Fruit fly (Drosophila melanogaster) whole organism, embryonic: ENCODE data around the gene TTLL6B.

Experiments used
- Atf6 ChIP-seq: fragments of 200-800 bp; sonication (Bioruptor generic); IDR thresholded peaks from 2 replicates; pipeline ENCODE4 v1.3.6; 2022; ENCODE audit warnings: missing biosample characterization, missing genetic modification characterization
- B-H1 ChIP-seq: fragments of 200-800 bp; sonication (Bioruptor generic); IDR thresholded peaks from 3 replicates; pipeline ENCODE4 v1.3.6; 2022; ENCODE audit warnings: missing biosample characterization, missing genetic modification characterization
- B-H2 ChIP-seq: fragments of 200-800 bp; sonication (Bioruptor generic); optimal IDR thresholded peaks from 2 replicates; lab custom pipeline; 2018; ENCODE audit warnings: missing biosample characterization, mild to moderate bottlenecking, missing genetic modification characterization
- Bdp1 ChIP-seq: fragments of 200-800 bp; sonication (Bioruptor generic); optimal IDR thresholded peaks from 3 replicates; lab custom pipeline; 2016; ENCODE audit warnings: missing biosample characterization, missing genetic modification characterization
- CG10321 ChIP-seq: fragments of 200-800 bp; sonication (Bioruptor generic); IDR thresholded peaks from 2 replicates; pipeline ENCODE4 v1.3.6; 2022; ENCODE audit warnings: missing biosample characterization, missing genetic modification characterization
- CG14441 ChIP-seq: fragments of 200-800 bp; sonication (Bioruptor generic); IDR thresholded peaks from 2 replicates; pipeline ENCODE4 v1.3.6; 2022; ENCODE audit warnings: missing biosample characterization, missing genetic modification characterization
- CG14965 ChIP-seq: fragments of 200-800 bp; sonication (Bioruptor generic); optimal IDR thresholded peaks from 2 replicates; lab custom pipeline; 2016; ENCODE audit warnings: missing biosample characterization, missing genetic modification characterization, borderline replicate concordance
- CG15011 ChIP-seq: fragments of 200-800 bp; sonication (Bioruptor generic); optimal IDR thresholded peaks from 3 replicates; lab custom pipeline; 2018; ENCODE audit warnings: missing biosample characterization, mild to moderate bottlenecking, missing genetic modification characterization
- CG1602 ChIP-seq: fragments of 200-800 bp; sonication (Bioruptor generic); optimal IDR thresholded peaks from 3 replicates; lab custom pipeline; 2016; ENCODE audit warnings: missing biosample characterization, missing genetic modification characterization
- CG17829 ChIP-seq: fragments of 200-800 bp; optimal IDR thresholded peaks from 2 replicates; lab custom pipeline; 2019; ENCODE audit warnings: missing biosample characterization, mild to moderate bottlenecking, missing genetic modification characterization, moderate library complexity
- CG2199 ChIP-seq: fragments of 200-800 bp; sonication (Bioruptor generic); IDR thresholded peaks from 3 replicates; pipeline ENCODE4 v1.3.6; 2022; ENCODE audit warnings: missing biosample characterization, missing genetic modification characterization
- CG2678 ChIP-seq: fragments of 200-800 bp; sonication (Bioruptor generic); optimal IDR thresholded peaks from 3 replicates; lab custom pipeline; 2019; ENCODE audit warnings: missing biosample characterization, mild to moderate bottlenecking, missing genetic modification characterization, moderate library complexity
- CG3163 ChIP-seq: fragments of 200-800 bp; sonication (Bioruptor generic); optimal IDR thresholded peaks from 3 replicates; lab custom pipeline; 2016; ENCODE audit warnings: missing biosample characterization, missing genetic modification characterization
- CG3281 ChIP-seq: fragments of 200-800 bp; sonication (Bioruptor generic); optimal IDR thresholded peaks from 3 replicates; lab custom pipeline; 2017; ENCODE audit warnings: missing biosample characterization, mild to moderate bottlenecking, missing genetic modification characterization
- CG43689 ChIP-seq: fragments of 200-800 bp; sonication (Bioruptor generic); IDR thresholded peaks from 2 replicates; pipeline ENCODE4 v1.3.6; 2022; ENCODE audit warnings: missing biosample characterization, missing genetic modification characterization
- CG6813 ChIP-seq: fragments of 200-800 bp; sonication (Bioruptor generic); optimal IDR thresholded peaks from 2 replicates; lab custom pipeline; 2017; ENCODE audit warnings: missing biosample characterization, missing genetic modification characterization, mild to moderate bottlenecking, moderate library complexity, missing genetic modification reagents
- CG9437 ChIP-seq: fragments of 200-800 bp; sonication (Bioruptor generic); optimal IDR thresholded peaks from 2 replicates; lab custom pipeline; 2018; ENCODE audit warnings: missing biosample characterization, mild to moderate bottlenecking, missing genetic modification characterization
- Dad ChIP-seq: fragments of 200-800 bp; sonication (Bioruptor generic); optimal IDR thresholded peaks from 3 replicates; lab custom pipeline; 2016; ENCODE audit warnings: missing biosample characterization, missing genetic modification characterization
- Dfd ChIP-seq, 2 experiments: fragments of >200 bp; optimal IDR thresholded peaks; 2 replicates each; lab custom pipeline; 2017; ENCODE audit warnings: missing biosample characterization in 2 of 2, missing genetic modification characterization in 2 of 2
- ERR ChIP-seq: fragments of 200-800 bp; sonication (Bioruptor generic); optimal IDR thresholded peaks from 2 replicates; lab custom pipeline; 2016; ENCODE audit warnings: missing biosample characterization, missing genetic modification characterization
- Ets65A ChIP-seq: fragments of 200-800 bp; sonication (Bioruptor generic); peaks from one replicate; lab custom pipeline; 2016; ENCODE audit warnings: missing biosample characterization, missing genetic modification characterization
- Fer3 ChIP-seq: fragments of 200-800 bp; sonication (Bioruptor generic); optimal IDR thresholded peaks from 2 replicates; lab custom pipeline; 2018; ENCODE audit warnings: missing biosample characterization, mild to moderate bottlenecking, missing genetic modification characterization, moderate library complexity
- HmgZ ChIP-seq: fragments of 200-800 bp; sonication (Bioruptor generic); optimal IDR thresholded peaks from 2 replicates; lab custom pipeline; 2018; ENCODE audit warnings: missing biosample characterization, mild to moderate bottlenecking, missing genetic modification characterization
- Hsf ChIP-seq: fragments of 200-800 bp; sonication (Bioruptor generic); optimal IDR thresholded peaks from 3 replicates; lab custom pipeline; 2016; ENCODE audit warnings: missing biosample characterization, missing genetic modification characterization
- NK7.1 ChIP-seq: fragments of 200-800 bp; sonication (Bioruptor generic); optimal IDR thresholded peaks from 3 replicates; lab custom pipeline; 2016; ENCODE audit warnings: missing biosample characterization, missing genetic modification characterization
- Sox102F ChIP-seq: fragments of 200-800 bp; sonication (Bioruptor generic); optimal IDR thresholded peaks from 2 replicates; lab custom pipeline; 2018; ENCODE audit warnings: missing biosample characterization, mild to moderate bottlenecking, missing genetic modification characterization, moderate library complexity
- Vsx1 ChIP-seq: fragments of 200-800 bp; sonication (Bioruptor generic); optimal IDR thresholded peaks from 2 replicates; lab custom pipeline; 2017; ENCODE audit warnings: missing biosample characterization, mild to moderate bottlenecking, missing genetic modification characterization, missing genetic modification reagents
- aop ChIP-seq: fragments of 200-800 bp; sonication (Bioruptor generic); IDR thresholded peaks from 2 replicates; pipeline ENCODE4 v1.3.6; 2022; ENCODE audit warnings: missing biosample characterization, missing genetic modification characterization
- ap ChIP-seq: fragments of 200-800 bp; sonication (Bioruptor generic); IDR thresholded peaks from 2 replicates; pipeline ENCODE4 v1.3.6; 2022; ENCODE audit warnings: missing biosample characterization, missing genetic modification characterization
- bcd ChIP-seq: fragments of 200-800 bp; sonication (Bioruptor generic); optimal IDR thresholded peaks from 2 replicates; lab custom pipeline; 2017; ENCODE audit warnings: missing biosample characterization, mild to moderate bottlenecking, missing genetic modification characterization
- cg ChIP-seq: fragments of 200-800 bp; sonication (Bioruptor generic); optimal IDR thresholded peaks from 3 replicates; lab custom pipeline; 2019; ENCODE audit warnings: missing biosample characterization, mild to moderate bottlenecking, missing genetic modification characterization, moderate library complexity
- chm ChIP-seq: fragments of 200-800 bp; sonication (Bioruptor generic); IDR thresholded peaks from 2 replicates; pipeline ENCODE4 v1.3.6; 2022; ENCODE audit warnings: missing biosample characterization, missing genetic modification characterization
- chn ChIP-seq: fragments of 200-800 bp; sonication (Bioruptor generic); optimal IDR thresholded peaks from 2 replicates; lab custom pipeline; 2016; ENCODE audit warnings: missing biosample characterization, missing genetic modification characterization
- crp ChIP-seq, 2 experiments: fragments of 200-800 bp; sonication (Bioruptor generic); optimal IDR thresholded peaks; 2 replicates in 1 of 2; 3 replicates in 1 of 2; lab custom pipeline; 2017; ENCODE audit warnings: missing biosample characterization in 2 of 2, missing genetic modification characterization in 2 of 2, mild to moderate bottlenecking in 1 of 2, moderate library complexity in 1 of 2
- ems ChIP-seq: fragments of 200-800 bp; sonication (Bioruptor generic); optimal IDR thresholded peaks from 3 replicates; lab custom pipeline; 2016; ENCODE audit warnings: missing biosample characterization, missing genetic modification characterization
- eyg ChIP-seq: fragments of 200-800 bp; sonication (Bioruptor generic); optimal IDR thresholded peaks from 3 replicates; lab custom pipeline; 2016; ENCODE audit warnings: missing biosample characterization, missing genetic modification characterization
- fd3F ChIP-seq: fragments of 200-800 bp; sonication (Bioruptor generic); optimal IDR thresholded peaks from 2 replicates; lab custom pipeline; 2018; ENCODE audit warnings: missing biosample characterization, mild to moderate bottlenecking, missing genetic modification characterization, moderate library complexity
- fd96Cb ChIP-seq: fragments of 200-800 bp; sonication (Bioruptor generic); optimal IDR thresholded peaks from 2 replicates; lab custom pipeline; 2018; ENCODE audit warnings: missing biosample characterization, mild to moderate bottlenecking, missing genetic modification characterization, moderate library complexity
- gcm ChIP-seq: fragments of 200-800 bp; sonication (Bioruptor generic); optimal IDR thresholded peaks from 2 replicates; lab custom pipeline; 2019; ENCODE audit warnings: missing biosample characterization, mild to moderate bottlenecking, missing genetic modification characterization, moderate library complexity
- hbn ChIP-seq: fragments of 200-800 bp; sonication (Bioruptor generic); IDR thresholded peaks from 2 replicates; pipeline ENCODE4 v1.3.6; 2022; ENCODE audit warnings: missing biosample characterization, missing genetic modification characterization; ENCODE audit not compliant: partially characterized antibody
- knrl ChIP-seq: fragments of 200-800 bp; sonication (Bioruptor generic); IDR thresholded peaks from 3 replicates; pipeline ENCODE4 v1.3.6; 2022; ENCODE audit warnings: missing biosample characterization, missing genetic modification characterization; ENCODE audit not compliant: partially characterized antibody
- lbe ChIP-seq: fragments of 200-800 bp; sonication (Bioruptor generic); optimal IDR thresholded peaks from 2 replicates; lab custom pipeline; 2016; ENCODE audit warnings: missing biosample characterization, mild to moderate bottlenecking, missing genetic modification characterization
- p53 ChIP-seq: fragments of 200-800 bp; sonication (Bioruptor generic); optimal IDR thresholded peaks from 2 replicates; lab custom pipeline; 2016; ENCODE audit warnings: missing biosample characterization, missing genetic modification characterization
- pb ChIP-seq: fragments of 200-800 bp; sonication (Bioruptor generic); optimal IDR thresholded peaks from 3 replicates; lab custom pipeline; 2016; ENCODE audit warnings: missing biosample characterization, missing genetic modification characterization
- pfk ChIP-seq: fragments of 200-800 bp; sonication (Bioruptor generic); optimal IDR thresholded peaks from 2 replicates; lab custom pipeline; 2018; ENCODE audit warnings: missing biosample characterization, mild to moderate bottlenecking, missing genetic modification characterization, moderate library complexity
- rib ChIP-seq: fragments of 200-800 bp; sonication (Bioruptor generic); IDR thresholded peaks from 2 replicates; pipeline ENCODE4 v1.3.6; 2022; ENCODE audit warnings: missing biosample characterization, missing genetic modification characterization
- row ChIP-seq: fragments of 200-800 bp; sonication (Bioruptor generic); IDR thresholded peaks from 3 replicates; pipeline ENCODE4 v1.3.6; 2022; ENCODE audit warnings: missing biosample characterization, missing genetic modification characterization
- seq ChIP-seq: fragments of 200-800 bp; sonication (Bioruptor generic); IDR thresholded peaks from 2 replicates; pipeline ENCODE4 v1.3.6; 2022; ENCODE audit warnings: missing biosample characterization, missing genetic modification characterization
- sr ChIP-seq: fragments of 200-800 bp; sonication (Bioruptor generic); IDR thresholded peaks from 3 replicates; pipeline ENCODE4 v1.3.6; 2022; ENCODE audit warnings: missing biosample characterization, missing genetic modification characterization
- tx ChIP-seq: fragments of 200-800 bp; sonication (Bioruptor generic); optimal IDR thresholded peaks from 2 replicates; lab custom pipeline; 2016; ENCODE audit warnings: missing biosample characterization, missing genetic modification characterization
- unpg ChIP-seq: fragments of 200-800 bp; sonication (Bioruptor generic); optimal IDR thresholded peaks from 3 replicates; lab custom pipeline; 2018; ENCODE audit warnings: missing biosample characterization, mild to moderate bottlenecking, missing genetic modification characterization, moderate library complexity
- z ChIP-seq: fragments of 200-800 bp; sonication (Bioruptor generic); IDR thresholded peaks from 3 replicates; pipeline ENCODE4 v1.3.6; 2022; ENCODE audit warnings: missing biosample characterization, missing genetic modification characterization

Gene TTLL6B

DNA sequence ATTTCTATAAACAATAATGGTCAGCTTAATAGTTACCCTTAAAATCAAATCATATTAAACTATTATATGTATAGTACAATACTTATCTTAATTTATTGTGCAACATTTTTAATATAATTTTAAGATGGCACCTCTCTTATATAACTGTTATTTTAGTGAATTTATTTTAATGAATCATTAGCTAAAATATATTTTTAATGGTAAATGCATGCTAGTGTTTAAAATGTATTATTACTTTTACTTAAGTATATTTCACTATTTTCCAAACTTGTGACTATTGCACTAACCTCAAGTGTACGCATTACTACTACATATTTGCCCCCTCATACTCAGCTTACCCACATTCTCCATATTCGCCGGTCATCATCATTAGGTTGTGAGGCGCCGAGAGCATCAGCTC is 4.5 kb downstream of the TTLL6B start (continued):
- TF ChIP-seq gcm (GFP tag; lab: Kevin White, UChicago): peak; percentile 93
- no peak for TF ChIP-seq eyg (GFP tag; lab: Kevin White, UChicago)
- TF ChIP-seq CG3163 (GFP tag; lab: Kevin White, UChicago): no peak
- TF ChIP-seq sr: no peak
- TF ChIP-seq HmgZ (tag; lab: Kevin White, UChicago): peak; percentile 61
- TF ChIP-seq pb (GFP tag; lab: Kevin White, UChicago): no peak
- TF ChIP-seq CG43689 (GFP tag; lab: Robert Waterston, UW): no peak
- TF ChIP-seq B-H1 (GFP tag; lab: Robert Waterston, UW): no peak
- no peak for TF ChIP-seq aop (GFP tag; lab: Robert Waterston, UW)
- TF ChIP-seq chn (GFP tag; lab: Kevin White, UChicago): no peak
- TF ChIP-seq Bdp1 (GFP tag; lab: Kevin White, UChicago): no peak
- TF ChIP-seq CG6813 (GFP tag; lab: Kevin White, UChicago): peak; percentile 53
- TF ChIP-seq CG2199 (GFP tag; lab: Robert Waterston, UW): no peak
- no peak for TF ChIP-seq p53 (GFP tag; lab: Kevin White, UChicago)
- TF ChIP-seq fd96Cb (tag; lab: Kevin White, UChicago): peak; percentile 78
- TF ChIP-seq Fer3 (tag; lab: Kevin White, UChicago): peak; percentile 82
- no peak for TF ChIP-seq seq (GFP tag; lab: Robert Waterston, UW)
- TF ChIP-seq CG2678 (tag; lab: Kevin White, UChicago): peak; percentile 90
- TF ChIP-seq tx (GFP tag; lab: Kevin White, UChicago): no peak
- peak; percentile 82 for TF ChIP-seq CG9437
- no peak for TF ChIP-seq ems (GFP tag; lab: Kevin White, UChicago)
- TF ChIP-seq Dad: no peak
- peak; percentile 14; the same call in 1 of the 2 replicates for TF ChIP-seq Atf6
- TF ChIP-seq ap (GFP tag; lab: Robert Waterston, UW): 0 out of 2 replicates have a peak, but pooled peaks have one; percentile 49
- TF ChIP-seq Vsx1 (GFP tag; lab: Kevin White, UChicago): peak; percentile 29
- no peak for TF ChIP-seq chm (GFP tag; lab: Robert Waterston, UW)
- peak; percentile 71 for TF ChIP-seq CG15011
- TF ChIP-seq CG17829: peak; percentile 93
- TF ChIP-seq fd3F (GFP tag; lab: Kevin White, UChicago): peak; percentile 64
- no peak for TF ChIP-seq rib (GFP tag; lab: Robert Waterston, UW)
- no peak for TF ChIP-seq crp (GFP tag; optimal IDR thresholded peaks at IDR 0.05; lab: Kevin White, UChicago)
- TF ChIP-seq Sox102F (GFP tag; lab: Kevin White, UChicago): peak; percentile 88
- TF ChIP-seq row (GFP tag; lab: Robert Waterston, UW): peak; percentile 75
- no peak for TF ChIP-seq cg (GFP tag; lab: Kevin White, UChicago)
- TF ChIP-seq NK7.1 (GFP tag; lab: Kevin White, UChicago): no peak
- TF ChIP-seq Dfd (GFP tag; optimal IDR thresholded peaks at IDR 0.05; lab: Kevin White, UChicago): no peak
- TF ChIP-seq pfk (GFP tag; lab: Kevin White, UChicago): no peak
- TF ChIP-seq Ets65A (GFP tag; lab: Kevin White, UChicago): no peak
- TF ChIP-seq bcd (GFP tag; lab: Kevin White, UChicago): peak; percentile 67
- TF ChIP-seq Hsf (GFP tag; lab: Kevin White, UChicago): peak; percentile 43
- no peak for TF ChIP-seq CG14441 (GFP tag; lab: Robert Waterston, UW)
- TF ChIP-seq lbe (GFP tag; lab: Kevin White, UChicago): no peak
- no peak for TF ChIP-seq hbn (GFP tag; lab: Robert Waterston, UW)
- TF ChIP-seq z (GFP tag; lab: Robert Waterston, UW): no peak
- TF ChIP-seq unpg (GFP tag; lab: Kevin White, UChicago): peak; percentile 88
- peak; percentile 51 for TF ChIP-seq CG1602 (GFP tag; lab: Kevin White, UChicago)
- peak; percentile 84 for TF ChIP-seq CG3281 (GFP tag; lab: Kevin White, UChicago)
- peak; percentile 46 for TF ChIP-seq B-H2
- TF ChIP-seq ERR (GFP tag; lab: Kevin White, UChicago): no peak
- TF ChIP-seq CG10321 (GFP tag; lab: Robert Waterston, UW): no peak
- TF ChIP-seq knrl (GFP tag; lab: Robert Waterston, UW): no peak
- no peak for TF ChIP-seq CG14965 (GFP tag; lab: Kevin White, UChicago)
